Fruit fly (Drosophila melanogaster) whole organism, adult: ENCODE results near the gene comm.

Experiments used
- CG11617 ChIP-seq: fragments of 200-800 bp; sonication (Bioruptor generic); optimal IDR thresholded peaks from 2 replicates; lab custom pipeline; 2017; ENCODE audit warnings: mild to moderate bottlenecking, missing biosample characterization, missing genetic modification reagents, missing genetic modification characterization
- CG12768 ChIP-seq: fragments of 200-800 bp; sonication (Bioruptor generic); optimal IDR thresholded peaks from 2 replicates; lab custom pipeline; 2017; ENCODE audit warnings: missing biosample characterization, missing genetic modification characterization, mild to moderate bottlenecking, moderate library complexity, missing genetic modification reagents
- CG14711 ChIP-seq: fragments of 200-800 bp; sonication (Bioruptor generic); optimal IDR thresholded peaks from 2 replicates; lab custom pipeline; 2018; ENCODE audit warnings: missing biosample characterization, mild to moderate bottlenecking, missing genetic modification characterization, moderate library complexity
- CG1620 ChIP-seq: fragments of 200-800 bp; sonication (Bioruptor generic); optimal IDR thresholded peaks from 2 replicates; lab custom pipeline; 2016; ENCODE audit warnings: missing biosample characterization, missing genetic modification characterization
- CG33017 ChIP-seq: fragments of 200-800 bp; sonication (Bioruptor generic); optimal IDR thresholded peaks from 2 replicates; lab custom pipeline; 2018; ENCODE audit warnings: missing biosample characterization, mild to moderate bottlenecking, missing genetic modification characterization, moderate library complexity
- CG5204 ChIP-seq: fragments of 200-800 bp; sonication (Bioruptor generic); optimal IDR thresholded peaks from 2 replicates; lab custom pipeline; 2016; ENCODE audit warnings: missing biosample characterization, missing genetic modification characterization
- CG7045 ChIP-seq: fragments of 200-800 bp; sonication (Bioruptor generic); optimal IDR thresholded peaks from 2 replicates; lab custom pipeline; 2017; ENCODE audit warnings: missing biosample characterization, mild to moderate bottlenecking, missing genetic modification characterization
- CG7101 ChIP-seq: fragments of 200-800 bp; sonication (Bioruptor generic); optimal IDR thresholded peaks from 2 replicates; lab custom pipeline; 2018; ENCODE audit warnings: missing biosample characterization, mild to moderate bottlenecking, missing genetic modification characterization, moderate library complexity
- Clk ChIP-seq: fragments of 200-800 bp; sonication (Bioruptor generic); optimal IDR thresholded peaks from 2 replicates; lab custom pipeline; 2017; ENCODE audit warnings: missing biosample characterization, missing genetic modification characterization
- Crg-1 ChIP-seq: fragments of 200-800 bp; sonication (Bioruptor generic); optimal IDR thresholded peaks from 2 replicates; lab custom pipeline; 2016; ENCODE audit warnings: missing biosample characterization, missing genetic modification characterization
- Hr96 ChIP-seq: fragments of 200-800 bp; sonication (Bioruptor generic); optimal IDR thresholded peaks from 2 replicates; lab custom pipeline; 2016; ENCODE audit warnings: missing biosample characterization, missing genetic modification characterization
- Mnt ChIP-seq: fragments of 200-800 bp; sonication (Bioruptor generic); optimal IDR thresholded peaks from 2 replicates; lab custom pipeline; 2016; ENCODE audit warnings: missing biosample characterization, mild to moderate bottlenecking, missing genetic modification characterization
- bab1 ChIP-seq: fragments of 200-800 bp; sonication (Bioruptor generic); optimal IDR thresholded peaks from 3 replicates; lab custom pipeline; 2019; ENCODE audit warnings: missing biosample characterization, mild to moderate bottlenecking, missing genetic modification characterization, moderate library complexity
- cic ChIP-seq: fragments of 200-800 bp; sonication (Bioruptor generic); optimal IDR thresholded peaks from 2 replicates; lab custom pipeline; 2017; ENCODE audit warnings: missing biosample characterization, mild to moderate bottlenecking, missing genetic modification characterization, moderate library complexity
- cnc ChIP-seq, 2 experiments: fragments of >200 bp; optimal IDR thresholded peaks; 2 replicates each; lab custom pipeline; 2017
- kay ChIP-seq: fragments of 200-800 bp; sonication (Bioruptor generic); peaks from one replicate; lab custom pipeline; 2016; ENCODE audit warnings: missing biosample characterization, missing genetic modification characterization, borderline replicate concordance
- ovo ChIP-seq: fragments of 200-800 bp; sonication (Bioruptor generic); optimal IDR thresholded peaks from 2 replicates; lab custom pipeline; 2016; ENCODE audit warnings: missing biosample characterization, missing genetic modification characterization
- pad ChIP-seq: fragments of 200-800 bp; sonication (Bioruptor generic); optimal IDR thresholded peaks from 3 replicates; lab custom pipeline; 2017; ENCODE audit warnings: missing biosample characterization, missing genetic modification characterization, mild to moderate bottlenecking, moderate library complexity, missing genetic modification reagents
- tj ChIP-seq: fragments of 200-800 bp; sonication (Bioruptor generic); optimal IDR thresholded peaks from 3 replicates; lab custom pipeline; 2017; ENCODE audit warnings: missing biosample characterization, mild to moderate bottlenecking, missing genetic modification characterization, moderate library complexity
- toe ChIP-seq: fragments of 200-800 bp; sonication (Bioruptor generic); optimal IDR thresholded peaks from 2 replicates; lab custom pipeline; 2016; ENCODE audit warnings: missing biosample characterization, missing genetic modification characterization

comm gene

DNA sequence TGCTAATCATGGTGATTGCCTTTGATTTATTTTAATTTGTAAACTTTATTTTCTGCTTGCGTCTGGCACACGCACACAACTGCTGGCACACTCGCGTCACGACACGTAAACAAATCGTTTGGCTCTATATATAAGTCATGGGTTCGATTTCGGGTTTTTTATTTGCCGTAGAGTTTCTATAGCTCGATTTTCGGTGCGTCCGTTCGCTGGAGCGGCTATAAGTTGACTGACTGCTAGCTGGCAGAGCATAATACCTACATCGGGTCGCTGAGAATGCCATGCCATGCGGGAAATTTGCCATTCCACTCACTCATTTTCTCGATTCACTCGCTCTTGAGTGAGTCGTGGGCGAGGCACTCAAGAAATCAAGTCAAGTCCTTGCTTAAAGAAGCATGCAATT, at the start of gene comm:
TSS of gene comm (minus strand) at position 236 of the 400 bp plus-strand sequence.
- no peak for TF ChIP-seq toe (GFP tag; lab: Kevin White, UChicago)
- TF ChIP-seq cic (GFP tag; lab: Kevin White, UChicago) = no peak
- TF ChIP-seq CG5204 (GFP tag; lab: Kevin White, UChicago) = no peak
- no peak for TF ChIP-seq CG12768
- no peak for TF ChIP-seq bab1 (GFP tag; lab: Kevin White, UChicago)
- TF ChIP-seq CG7101 (tag; lab: Kevin White, UChicago) = no peak

DNA sequence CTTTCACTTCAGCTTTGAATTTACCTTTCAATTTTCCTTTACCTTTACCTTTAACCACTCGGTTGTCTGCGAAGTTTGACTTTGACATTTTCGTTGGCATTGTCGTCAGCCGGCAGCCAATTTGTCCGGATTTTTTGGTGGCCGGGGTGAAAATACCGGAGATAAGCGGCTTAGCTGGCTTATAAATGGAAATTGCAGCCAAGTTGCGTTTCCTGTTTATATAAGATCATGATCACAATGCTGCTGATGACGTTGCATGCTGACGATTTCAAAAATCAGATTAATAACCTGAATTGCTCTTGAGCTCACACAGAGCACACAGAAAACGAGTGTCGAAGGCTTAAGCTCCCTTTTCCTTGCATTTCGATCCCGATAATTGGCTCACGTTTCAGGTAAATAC, 49.6 kb upstream of the comm start:
- TF ChIP-seq Hr96 (GFP tag; lab: Kevin White, UChicago) (no peak), CG11617 (no peak), Crg-1 (GFP tag; lab: Kevin White, UChicago) (no peak), Clk (no peak), toe (GFP tag; lab: Kevin White, UChicago) (no peak), ovo (GFP tag; lab: Kevin White, UChicago) (no peak), CG7101 (tag; lab: Kevin White, UChicago) (no peak), bab1 (GFP tag; lab: Kevin White, UChicago) (no peak), CG12768 (no peak), cnc (optimal IDR thresholded peaks at IDR 0.05; lab: Kevin White, UChicago) (no peak), tj (GFP tag; lab: Kevin White, UChicago) (no peak), CG14711 (tag; lab: Kevin White, UChicago) (no peak), CG7045 (GFP tag; lab: Kevin White, UChicago) (no peak), CG33017 (tag; lab: Kevin White, UChicago) (no peak), cic (GFP tag; lab: Kevin White, UChicago) (no peak), Mnt (GFP tag; lab: Kevin White, UChicago) (no peak), pad (GFP tag; lab: Kevin White, UChicago) (no peak), kay (GFP tag; lab: Kevin White, UChicago) (no peak)

DNA sequence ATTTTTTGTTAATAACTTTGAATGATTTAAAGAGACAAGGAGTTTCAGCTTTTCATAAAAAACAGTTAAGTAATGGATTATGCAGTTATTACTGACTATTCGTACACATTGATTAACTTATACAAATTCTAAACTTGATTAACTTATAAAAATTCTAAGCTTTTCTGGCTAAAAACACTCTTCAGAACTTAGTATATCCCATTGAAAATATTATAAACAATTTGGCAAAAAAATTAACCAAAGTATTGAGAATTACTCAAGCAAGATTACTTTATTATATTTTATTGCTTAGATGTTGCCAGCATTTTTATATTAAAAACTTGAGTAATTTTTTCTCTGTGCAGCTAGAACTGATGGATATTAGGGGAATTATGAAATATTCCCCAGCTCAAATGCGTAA, 49.2 kb upstream of the comm start:
- no peak for TF ChIP-seq Crg-1 (GFP tag; lab: Kevin White, UChicago)
- TF ChIP-seq tj (GFP tag; lab: Kevin White, UChicago) = no peak
- no peak for TF ChIP-seq cic (GFP tag; lab: Kevin White, UChicago)
- TF ChIP-seq CG5204 (GFP tag; lab: Kevin White, UChicago) = no peak
- no peak for TF ChIP-seq Hr96 (GFP tag; lab: Kevin White, UChicago)
- TF ChIP-seq kay (GFP tag; lab: Kevin White, UChicago) = no peak
- no peak for TF ChIP-seq pad (GFP tag; lab: Kevin White, UChicago)
- no peak for TF ChIP-seq toe (GFP tag; lab: Kevin White, UChicago)
- TF ChIP-seq CG12768 = no peak
- TF ChIP-seq CG7045 (GFP tag; lab: Kevin White, UChicago) = no peak
- TF ChIP-seq CG33017 (tag; lab: Kevin White, UChicago) = no peak
- no peak for TF ChIP-seq Clk
- no peak for TF ChIP-seq ovo (GFP tag; lab: Kevin White, UChicago)
- TF ChIP-seq bab1 (GFP tag; lab: Kevin White, UChicago) = no peak
- TF ChIP-seq Mnt (GFP tag; lab: Kevin White, UChicago) = no peak
- no peak for TF ChIP-seq cnc (optimal IDR thresholded peaks at IDR 0.05; lab: Kevin White, UChicago)
- TF ChIP-seq CG14711 (tag; lab: Kevin White, UChicago) = no peak
- no peak for TF ChIP-seq CG1620 (GFP tag; lab: Kevin White, UChicago)
- TF ChIP-seq CG7101 (tag; lab: Kevin White, UChicago) = no peak
- no peak for TF ChIP-seq CG11617

DNA sequence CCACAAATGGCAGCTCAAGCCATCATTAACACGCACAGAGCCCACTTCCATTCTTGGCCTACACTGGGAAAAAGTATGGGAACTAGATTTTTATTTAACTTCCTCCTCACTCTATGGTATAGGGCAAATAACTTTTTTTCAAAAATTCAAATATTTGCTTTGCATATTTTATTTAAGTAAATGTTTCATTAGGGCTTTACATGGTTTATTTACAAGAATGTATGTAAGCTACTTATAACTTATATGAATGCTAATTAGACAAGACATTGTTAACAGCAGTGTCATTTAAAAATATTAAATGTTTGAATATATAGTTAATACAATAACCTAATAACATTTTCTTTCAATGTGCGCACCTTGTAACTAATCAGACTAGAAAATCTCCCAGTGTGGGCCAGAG, 47.3 kb upstream of the comm start:
- TF ChIP-seq CG7045 (GFP tag; lab: Kevin White, UChicago) (no peak), CG7101 (tag; lab: Kevin White, UChicago) (no peak), kay (GFP tag; lab: Kevin White, UChicago) (no peak), toe (GFP tag; lab: Kevin White, UChicago) (no peak), pad (GFP tag; lab: Kevin White, UChicago) (no peak), ovo (GFP tag; lab: Kevin White, UChicago) (no peak), Hr96 (GFP tag; lab: Kevin White, UChicago) (no peak), CG12768 (no peak), CG14711 (tag; lab: Kevin White, UChicago) (no peak), tj (GFP tag; lab: Kevin White, UChicago) (no peak), CG33017 (tag; lab: Kevin White, UChicago) (no peak), CG1620 (GFP tag; lab: Kevin White, UChicago) (no peak), CG11617 (no peak), Mnt (GFP tag; lab: Kevin White, UChicago) (no peak), bab1 (GFP tag; lab: Kevin White, UChicago) (no peak), Crg-1 (GFP tag; lab: Kevin White, UChicago) (no peak), CG5204 (GFP tag; lab: Kevin White, UChicago) (no peak), cic (GFP tag; lab: Kevin White, UChicago) (no peak), cnc (optimal IDR thresholded peaks at IDR 0.05; lab: Kevin White, UChicago) (no peak), Clk (no peak)

DNA sequence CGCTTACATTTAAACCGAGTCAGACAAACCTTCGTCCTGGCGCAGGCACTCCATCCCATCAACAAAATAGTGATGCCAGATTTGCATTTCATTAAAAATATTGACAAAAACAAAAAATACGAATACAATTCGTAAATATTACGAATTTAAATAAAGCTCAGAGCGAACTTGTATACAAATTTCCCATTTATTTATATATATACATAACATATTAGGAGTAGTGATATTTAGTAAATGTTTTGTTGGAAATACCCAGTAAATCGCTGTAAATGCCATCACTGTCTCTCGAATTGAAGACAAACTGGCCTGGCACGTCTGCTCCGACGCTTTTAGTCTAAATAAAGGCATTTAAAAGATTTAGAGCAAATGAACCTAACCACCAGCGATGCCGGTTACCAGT, 44.0 kb upstream of the comm start:
- no peak for TF ChIP-seq CG33017 (tag; lab: Kevin White, UChicago)
- TF ChIP-seq cic (GFP tag; lab: Kevin White, UChicago) = no peak
- no peak for TF ChIP-seq ovo (GFP tag; lab: Kevin White, UChicago)
- TF ChIP-seq Clk = no peak
- no peak for TF ChIP-seq kay (GFP tag; lab: Kevin White, UChicago)
- no peak for TF ChIP-seq CG5204 (GFP tag; lab: Kevin White, UChicago)

DNA sequence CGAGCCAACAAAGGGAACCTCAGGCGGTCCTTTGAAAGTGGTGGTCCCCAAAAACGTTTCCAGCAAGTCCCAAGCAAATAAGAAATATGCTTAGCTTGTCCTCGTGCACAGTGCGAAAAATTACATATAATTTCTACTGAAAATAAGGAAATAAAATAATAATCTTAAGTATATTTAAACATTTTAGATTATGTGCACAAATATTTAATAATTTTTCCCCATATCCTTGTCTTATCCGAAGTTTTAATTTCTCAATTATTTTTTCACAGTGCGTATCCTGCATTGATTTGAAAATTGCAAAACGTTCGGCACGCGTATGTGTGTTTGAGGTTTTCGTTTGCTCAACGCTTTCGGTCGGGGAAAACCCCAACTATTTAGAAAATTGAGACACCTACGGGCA, 43.3 kb upstream of the comm start:
- TF ChIP-seq CG12768 = no peak
- TF ChIP-seq bab1 (GFP tag; lab: Kevin White, UChicago) = no peak
- no peak for TF ChIP-seq CG7045 (GFP tag; lab: Kevin White, UChicago)
- TF ChIP-seq CG33017 (tag; lab: Kevin White, UChicago) = no peak
- no peak for TF ChIP-seq ovo (GFP tag; lab: Kevin White, UChicago)
